Worm (Caenorhabditis elegans) whole organism, young adult: ENCODE data around the gene gtf-2A2.
A peak's percentile ranks its signal among the peaks of the same experiment; 100 is the strongest.

Source experiments
- B0019.2 ChIP-seq: fragments of 200-800 bp; sonication (Bioruptor generic); conservative IDR thresholded peaks from 2 replicates; pipeline ENCODE4 v1.3.6; 2022; ENCODE audit warnings: missing genetic modification reagents, missing genetic modification characterization, missing compliant biosample characterization
- B0035.1 ChIP-seq: sonication (generic microtip); optimal IDR thresholded peaks from 2 replicates; lab custom pipeline; 2016; ENCODE audit warnings: missing genetic modification characterization, mild to moderate bottlenecking, missing compliant biosample characterization, missing genotype, missing genetic modification reagents
- B0261.1 ChIP-seq: sonication (generic microtip); optimal IDR thresholded peaks from 2 replicates; lab custom pipeline; 2016; ENCODE audit warnings: mild to moderate bottlenecking, missing genetic modification characterization, moderate library complexity, missing compliant biosample characterization
- B0336.3 ChIP-seq: fragments of 200-800 bp; sonication (Bioruptor generic); IDR thresholded peaks from 2 replicates; pipeline ENCODE4 v1.3.6; 2022; ENCODE audit warnings: missing genetic modification characterization, missing compliant biosample characterization
- C06A6.2 ChIP-seq: fragments of 200-800 bp; sonication (Bioruptor generic); conservative IDR thresholded peaks from 2 replicates; pipeline ENCODE4 v1.3.6; 2022; ENCODE audit warnings: missing genetic modification characterization, missing compliant biosample characterization
- F10E7.11 ChIP-seq: sonication (generic microtip); optimal IDR thresholded peaks from 2 replicates; lab custom pipeline; 2017; ENCODE audit warnings: mild to moderate bottlenecking, missing genetic modification characterization, moderate library complexity, missing compliant biosample characterization
- F55B11.4 ChIP-seq: sonication (generic microtip); optimal IDR thresholded peaks from 2 replicates; lab custom pipeline; 2016; ENCODE audit warnings: missing compliant biosample characterization, missing genetic modification characterization, borderline replicate concordance; ENCODE audit not compliant: insufficient read depth
- F57A8.1 ChIP-seq: fragments of 200-800 bp; sonication (Bioruptor generic); optimal IDR thresholded peaks from 2 replicates; lab custom pipeline; 2018; ENCODE audit warnings: mild to moderate bottlenecking, missing genetic modification characterization, moderate library complexity, missing compliant biosample characterization
- K12H6.12 ChIP-seq: fragments of 200-800 bp; sonication (Bioruptor generic); optimal IDR thresholded peaks from 2 replicates; lab custom pipeline; 2018; ENCODE audit warnings: mild to moderate bottlenecking, missing genetic modification characterization, missing compliant biosample characterization
- Y56A3A.18 ChIP-seq: fragments of 200-800 bp; sonication (Bioruptor generic); IDR thresholded peaks from 2 replicates; pipeline ENCODE4 v1.3.6; 2022; ENCODE audit warnings: missing genetic modification reagents, missing genetic modification characterization, missing compliant biosample characterization
- Y67H2A.10 ChIP-seq: fragments of 200-800 bp; sonication (Bioruptor generic); conservative IDR thresholded peaks from 2 replicates; pipeline ENCODE4 v1.3.6; 2022; ENCODE audit warnings: missing genetic modification reagents, missing genetic modification characterization, missing compliant biosample characterization
- Y95B8A.8 ChIP-seq: fragments of 200-800 bp; sonication (Bioruptor generic); IDR thresholded peaks from 2 replicates; pipeline ENCODE4 v1.3.6; 2022; ENCODE audit warnings: missing genetic modification reagents, missing genetic modification characterization, missing compliant biosample characterization
- ZK185.1 ChIP-seq: sonication (generic microtip); optimal IDR thresholded peaks from 2 replicates; lab custom pipeline; 2016; ENCODE audit warnings: mild to moderate bottlenecking, missing genetic modification characterization, missing compliant biosample characterization; ENCODE audit not compliant: poor library complexity, severe bottlenecking
- akir-1 ChIP-seq: fragments of 200-800 bp; sonication (Bioruptor generic); optimal IDR thresholded peaks from 2 replicates; lab custom pipeline; 2018; ENCODE audit warnings: mild to moderate bottlenecking, missing genetic modification characterization, moderate library complexity, missing compliant biosample characterization
- aptf-2 ChIP-seq: fragments of 200-800 bp; sonication (Bioruptor generic); conservative IDR thresholded peaks from 2 replicates; pipeline ENCODE4 v1.3.6; 2022; ENCODE audit warnings: missing genetic modification reagents, missing genetic modification characterization, missing compliant biosample characterization
- atf-7 ChIP-seq: sonication (generic microtip); optimal IDR thresholded peaks from 2 replicates; lab custom pipeline; 2017; ENCODE audit warnings: mild to moderate bottlenecking, missing genetic modification characterization, missing compliant biosample characterization
- bed-2 ChIP-seq: fragments of 200-800 bp; sonication (Bioruptor generic); IDR thresholded peaks from 2 replicates; pipeline ENCODE4 v1.3.6; 2022; ENCODE audit warnings: missing genetic modification reagents, missing genetic modification characterization, missing compliant biosample characterization
- ceh-100 ChIP-seq: fragments of 200-800 bp; sonication (Bioruptor generic); IDR thresholded peaks from 2 replicates; pipeline ENCODE4 v1.3.6; 2022; ENCODE audit warnings: missing genetic modification reagents, missing genetic modification characterization, missing compliant biosample characterization
- ceh-27 ChIP-seq: fragments of 200-800 bp; sonication (Bioruptor generic); optimal IDR thresholded peaks from 2 replicates; lab custom pipeline; 2018; ENCODE audit warnings: mild to moderate bottlenecking, missing genetic modification characterization, moderate library complexity, missing compliant biosample characterization
- ceh-40 ChIP-seq: fragments of 200-800 bp; sonication (Bioruptor generic); IDR thresholded peaks from 2 replicates; pipeline ENCODE4 v1.3.6; 2022; ENCODE audit warnings: missing genetic modification characterization, missing compliant biosample characterization
- die-1 ChIP-seq: sonication (generic microtip); optimal IDR thresholded peaks from 2 replicates; lab custom pipeline; 2016; ENCODE audit warnings: missing genotype, mild to moderate bottlenecking, missing genetic modification characterization, missing compliant biosample characterization
- dox-1 ChIP-seq: fragments of 200-800 bp; sonication (Bioruptor generic); IDR thresholded peaks from 2 replicates; pipeline ENCODE4 v1.3.6; 2022; ENCODE audit warnings: missing genetic modification reagents, missing genetic modification characterization, missing compliant biosample characterization
- dpl-1 ChIP-seq: fragments of 150-350 bp; optimal IDR thresholded peaks from 2 replicates; lab custom pipeline; 2014; ENCODE audit warnings: missing biosample characterization, missing genetic modification reagents, missing genetic modification characterization
- ekl-4 ChIP-seq: fragments of 200-800 bp; sonication (Bioruptor generic); IDR thresholded peaks from 2 replicates; pipeline ENCODE4 v1.3.6; 2022; ENCODE audit warnings: missing genetic modification reagents, missing genetic modification characterization, missing compliant biosample characterization
- gei-17 ChIP-seq: fragments of 200-800 bp; sonication (Bioruptor generic); optimal IDR thresholded peaks from 2 replicates; lab custom pipeline; 2018; ENCODE audit warnings: mild to moderate bottlenecking, missing genetic modification characterization, missing compliant biosample characterization
- him-1 ChIP-seq: sonication (generic microtip); optimal IDR thresholded peaks from 2 replicates; lab custom pipeline; 2016; ENCODE audit warnings: missing genotype, missing genetic modification reagents, missing genetic modification characterization, missing compliant biosample characterization
- hlh-12 ChIP-seq: sonication (generic microtip); optimal IDR thresholded peaks from 2 replicates; lab custom pipeline; 2016; ENCODE audit warnings: missing genetic modification characterization, missing compliant biosample characterization
- hmg-1.2 ChIP-seq: fragments of 200-800 bp; sonication (Bioruptor generic); IDR thresholded peaks from 2 replicates; pipeline ENCODE4 v1.3.6; 2022; ENCODE audit warnings: missing genetic modification reagents, missing genetic modification characterization, missing compliant biosample characterization
- hmg-20 ChIP-seq: fragments of 200-800 bp; sonication (Bioruptor generic); IDR thresholded peaks from 2 replicates; pipeline ENCODE4 v1.3.6; 2022; ENCODE audit warnings: missing genetic modification reagents, missing genetic modification characterization, missing compliant biosample characterization
- let-526 ChIP-seq: fragments of 200-800 bp; sonication (Bioruptor generic); IDR thresholded peaks from 2 replicates; pipeline ENCODE4 v1.3.6; 2022; ENCODE audit warnings: missing genetic modification reagents, missing genetic modification characterization, missing compliant biosample characterization
- let-607 ChIP-seq, 2 experiments: fragments of 200-800 bp in 1 of 2; sonication (Bioruptor generic) in 1 of 2; sonication (generic microtip) in 1 of 2; optimal IDR thresholded peaks; 2 replicates each; lab custom pipeline; 2016 to 2018; ENCODE audit warnings: mild to moderate bottlenecking in 2 of 2, missing compliant biosample characterization in 2 of 2, missing genetic modification characterization in 2 of 2, moderate library complexity in 2 of 2, missing genotype in 1 of 2
- lin-40 ChIP-seq: sonication (generic microtip); optimal IDR thresholded peaks from 2 replicates; lab custom pipeline; 2016; ENCODE audit warnings: missing genetic modification characterization, mild to moderate bottlenecking, missing compliant biosample characterization, missing genotype, missing genetic modification reagents
- mes-4 ChIP-seq: sonication (generic microtip); optimal IDR thresholded peaks from 2 replicates; lab custom pipeline; 2016; ENCODE audit warnings: missing genotype, missing genetic modification characterization, missing compliant biosample characterization
- nfya-1 ChIP-seq: sonication (generic microtip); optimal IDR thresholded peaks from 2 replicates; lab custom pipeline; 2017; ENCODE audit warnings: antibody characterized with exemption, missing compliant biosample characterization, missing genetic modification characterization, borderline replicate concordance; ENCODE audit not compliant: insufficient read depth
- nfyb-1 ChIP-seq: fragments of 200-800 bp; sonication (Bioruptor generic); IDR thresholded peaks from 2 replicates; pipeline ENCODE4 v1.3.6; 2022; ENCODE audit warnings: missing genetic modification reagents, missing genetic modification characterization, missing compliant biosample characterization
- nhr-179 ChIP-seq: sonication (generic microtip); optimal IDR thresholded peaks from 2 replicates; lab custom pipeline; 2016; ENCODE audit warnings: mild to moderate bottlenecking, missing genetic modification characterization, missing compliant biosample characterization
- nhr-27 ChIP-seq: fragments of 200-800 bp; sonication (Bioruptor generic); optimal IDR thresholded peaks from 2 replicates; lab custom pipeline; 2018; ENCODE audit warnings: mild to moderate bottlenecking, missing genetic modification characterization, moderate library complexity, missing compliant biosample characterization
- pbrm-1 ChIP-seq: fragments of 200-800 bp; sonication (Bioruptor generic); IDR thresholded peaks from 2 replicates; pipeline ENCODE4 v1.3.6; 2022; ENCODE audit warnings: missing genetic modification reagents, missing genetic modification characterization, missing compliant biosample characterization
- sdz-38 ChIP-seq: sonication (generic microtip); optimal IDR thresholded peaks from 2 replicates; lab custom pipeline; 2016; ENCODE audit warnings: missing genotype, missing genetic modification characterization, missing compliant biosample characterization
- snpc-4 ChIP-seq, 5 experiments: fragments of 150-350 bp in 1 of 5; sonication (generic microtip) in 4 of 5; optimal IDR thresholded peaks; 2 replicates each; lab custom pipeline; 2014 to 2018; ENCODE audit warnings: missing genetic modification characterization in 5 of 5, missing biosample characterization in 3 of 5, antibody characterized with exemption in 2 of 5, mild to moderate bottlenecking in 2 of 5, missing compliant biosample characterization in 2 of 5, missing genotype in 2 of 5, moderate library complexity in 2 of 5, missing genetic modification reagents in 1 of 5
- somi-1 ChIP-seq: fragments of 200-800 bp; sonication (Bioruptor generic); optimal IDR thresholded peaks from 2 replicates; lab custom pipeline; 2018; ENCODE audit warnings: mild to moderate bottlenecking, missing genetic modification characterization, missing compliant biosample characterization
- tbp1 ChIP-seq: fragments of 200-800 bp; sonication (Bioruptor generic); optimal IDR thresholded peaks from 2 replicates; lab custom pipeline; 2018; ENCODE audit warnings: mild to moderate bottlenecking, missing genetic modification characterization, missing compliant biosample characterization
- unc-130 ChIP-seq: sonication (generic microtip); optimal IDR thresholded peaks from 2 replicates; lab custom pipeline; 2016; ENCODE audit warnings: missing genetic modification reagents, missing genetic modification characterization, missing compliant biosample characterization
- zfh-2 ChIP-seq: fragments of 200-800 bp; sonication (Bioruptor generic); conservative IDR thresholded peaks from 2 replicates; pipeline ENCODE4 v1.3.6; 2022; ENCODE audit warnings: missing genetic modification reagents, missing genetic modification characterization, missing compliant biosample characterization
- ztf-22 ChIP-seq: fragments of 200-800 bp; sonication (Bioruptor generic); optimal IDR thresholded peaks from 2 replicates; lab custom pipeline; 2018; ENCODE audit warnings: mild to moderate bottlenecking, missing genetic modification characterization, moderate library complexity, missing compliant biosample characterization
- ztf-28 ChIP-seq: fragments of 200-800 bp; sonication (Bioruptor generic); IDR thresholded peaks from 2 replicates; pipeline ENCODE4 v1.3.6; 2022; ENCODE audit warnings: missing genetic modification reagents, missing genetic modification characterization, missing compliant biosample characterization
- ztf-6 ChIP-seq: fragments of 200-800 bp; sonication (Bioruptor generic); IDR thresholded peaks from 2 replicates; pipeline ENCODE4 v1.3.6; 2022; ENCODE audit warnings: missing genetic modification reagents, missing genetic modification characterization, missing compliant biosample characterization

gtf-2A2 gene

DNA sequence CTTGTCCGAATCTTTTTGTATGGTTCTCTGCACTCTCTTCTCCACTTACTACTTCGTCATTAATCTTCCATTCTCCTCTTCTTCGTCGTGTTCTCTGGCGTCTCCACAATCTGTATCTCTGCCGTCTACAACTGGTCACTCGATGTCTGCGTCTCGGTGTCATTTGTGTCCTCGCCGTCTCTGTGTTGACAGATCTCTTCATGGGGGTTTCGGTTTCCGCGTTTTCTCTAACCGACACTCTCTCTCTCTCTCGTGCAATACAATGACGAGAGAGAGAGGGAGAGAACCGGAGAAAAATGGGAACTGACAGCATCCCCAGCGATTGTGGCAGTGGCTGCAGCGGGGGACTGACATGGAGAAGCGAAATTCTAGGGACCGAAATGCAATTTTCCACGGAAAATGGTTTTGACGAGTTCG, 12.0 kb upstream of the gtf-2A2 start:
- TF ChIP-seq hlh-12 (no peak), gei-17 (GFP tag; lab: Kevin White, UChicago) (peak; percentile 81), ZK185.1 (tag; lab: Kevin White, UChicago) (peak; percentile 83), ceh-40 (GFP tag; lab: Robert Waterston, UW) (no peak), tbp1 (GFP tag; lab: Kevin White, UChicago) (peak; percentile 73), akir-1 (GFP tag; lab: Kevin White, UChicago) (peak; percentile 82), ceh-27 (GFP tag; lab: Kevin White, UChicago) (peak; percentile 95), mes-4 (no peak), him-1 (tag; lab: Kevin White, UChicago) (no peak), ceh-100 (GFP tag; lab: Robert Waterston, UW) (peak; percentile 55; the same call in 1 of the 2 replicates), Y56A3A.18 (GFP tag; lab: Robert Waterston, UW) (0 out of 2 replicates have a peak, but pooled peaks have one; percentile 59), nfyb-1 (GFP tag; lab: Robert Waterston, UW) (peak; percentile 97), hmg-20 (GFP tag; lab: Robert Waterston, UW) (0 out of 2 replicates have a peak, but pooled peaks have one; percentile 49), dox-1 (GFP tag; lab: Robert Waterston, UW) (peak; percentile 91), die-1 (tag; lab: Kevin White, UChicago) (peak; percentile 74), let-526 (GFP tag; lab: Robert Waterston, UW) (peak; percentile 95), F10E7.11 (tag; lab: Kevin White, UChicago) (no peak), B0035.1 (peak; percentile 87), sdz-38 (tag; lab: Kevin White, UChicago) (no peak), somi-1 (GFP tag; lab: Kevin White, UChicago) (peak; percentile 99), Y95B8A.8 (GFP tag; lab: Robert Waterston, UW) (peak; percentile 76), snpc-4 (GFP tag; optimal IDR thresholded peaks at IDR 0.05; lab: Kevin White, UChicago) (peak; percentile 30), snpc-4 (tag; optimal IDR thresholded peaks at IDR 0.05; lab: Kevin White, UChicago) (peak; percentile 41 to 78 (median 64)), lin-40 (peak; percentile 98), nhr-179 (tag; lab: Kevin White, UChicago) (no peak), F55B11.4 (no peak), pbrm-1 (GFP tag; lab: Robert Waterston, UW) (peak; percentile 94), ztf-6 (peak; percentile 61; the same call in 1 of the 2 replicates), B0019.2 (GFP tag; lab: Robert Waterston, UW) (no peak), ztf-28 (no peak), zfh-2 (peak; percentile 98), B0261.1 (tag; lab: Kevin White, UChicago) (peak; percentile 0), hmg-1.2 (peak; percentile 93), let-607 (tag; optimal IDR thresholded peaks at IDR 0.05; lab: Kevin White, UChicago) (peak; percentile 74 to 92), Y67H2A.10 (GFP tag; lab: Robert Waterston, UW) (peak; percentile 77), nhr-27 (peak; percentile 43), nfya-1 (tag; lab: Kevin White, UChicago) (no peak), aptf-2 (GFP tag; lab: Robert Waterston, UW) (no peak), ekl-4 (peak; percentile 94), bed-2 (0 out of 2 replicates have a peak, but pooled peaks have one; percentile 9), C06A6.2 (peak; percentile 95), unc-130 (no peak), F57A8.1 (no peak), K12H6.12 (tag; lab: Kevin White, UChicago) (peak; percentile 98), ztf-22 (GFP tag; lab: Kevin White, UChicago) (peak; percentile 98), dpl-1 (GFP tag; lab: Kevin White, UChicago) (no peak), B0336.3 (peak; percentile 94), atf-7 (tag; lab: Kevin White, UChicago) (peak; percentile 97)
